Fruit fly (Drosophila melanogaster) whole organism, embryonic: ENCODE data around the gene r2d2.

Experiments
- Aef1 ChIP-seq: fragments of 200-800 bp; sonication (Bioruptor generic); IDR thresholded peaks from 3 replicates; pipeline ENCODE4 v1.3.6; 2022; ENCODE audit warnings: missing biosample characterization, missing genetic modification characterization
- Asciz ChIP-seq: fragments of 200-800 bp; sonication (Bioruptor generic); optimal IDR thresholded peaks from 2 replicates; lab custom pipeline; 2017; ENCODE audit warnings: missing biosample characterization, mild to moderate bottlenecking, missing genetic modification characterization, missing genetic modification reagents
- Atf6 ChIP-seq: fragments of 200-800 bp; sonication (Bioruptor generic); IDR thresholded peaks from 2 replicates; pipeline ENCODE4 v1.3.6; 2022; ENCODE audit warnings: missing biosample characterization, missing genetic modification characterization
- B-H2 ChIP-seq: fragments of 200-800 bp; sonication (Bioruptor generic); optimal IDR thresholded peaks from 2 replicates; lab custom pipeline; 2018; ENCODE audit warnings: missing biosample characterization, mild to moderate bottlenecking, missing genetic modification characterization
- BtbVII ChIP-seq: fragments of 200-800 bp; sonication (Bioruptor generic); optimal IDR thresholded peaks from 3 replicates; lab custom pipeline; 2017; ENCODE audit warnings: missing biosample characterization, mild to moderate bottlenecking, missing genetic modification characterization
- CG10654 ChIP-seq: fragments of 200-800 bp; sonication (Bioruptor generic); optimal IDR thresholded peaks from 2 replicates; lab custom pipeline; 2016; ENCODE audit warnings: missing biosample characterization, missing genetic modification characterization
- CG11247 ChIP-seq: fragments of 200-800 bp; sonication (Bioruptor generic); IDR thresholded peaks from 2 replicates; pipeline ENCODE4 v1.3.6; 2022; ENCODE audit warnings: missing biosample characterization, missing genetic modification characterization
- CG12391 ChIP-seq: fragments of 200-800 bp; sonication (Bioruptor generic); optimal IDR thresholded peaks from 3 replicates; lab custom pipeline; 2018; ENCODE audit warnings: missing biosample characterization, mild to moderate bottlenecking, missing genetic modification characterization, moderate library complexity
- CG13624 ChIP-seq: fragments of 200-800 bp; sonication (Bioruptor generic); optimal IDR thresholded peaks from 2 replicates; lab custom pipeline; 2016; ENCODE audit warnings: missing biosample characterization, missing genetic modification characterization
- CG15011 ChIP-seq: fragments of 200-800 bp; sonication (Bioruptor generic); optimal IDR thresholded peaks from 3 replicates; lab custom pipeline; 2018; ENCODE audit warnings: missing biosample characterization, mild to moderate bottlenecking, missing genetic modification characterization
- CG15479 ChIP-seq: fragments of 200-800 bp; sonication (Bioruptor generic); optimal IDR thresholded peaks from 3 replicates; lab custom pipeline; 2019; ENCODE audit warnings: missing biosample characterization, mild to moderate bottlenecking, missing genetic modification characterization, moderate library complexity
- CG1603 ChIP-seq: fragments of 200-800 bp; sonication (Bioruptor generic); optimal IDR thresholded peaks from 2 replicates; lab custom pipeline; 2019; ENCODE audit warnings: missing biosample characterization, mild to moderate bottlenecking, missing genetic modification characterization, moderate library complexity
- CG16813 ChIP-seq: fragments of 200-800 bp; sonication (Bioruptor generic); IDR thresholded peaks from 3 replicates; pipeline ENCODE4 v1.3.6; 2022; ENCODE audit warnings: missing biosample characterization, missing genetic modification characterization; ENCODE audit not compliant: partially characterized antibody
- CG17186 ChIP-seq: fragments of 200-800 bp; sonication (Bioruptor generic); optimal IDR thresholded peaks from 3 replicates; lab custom pipeline; 2017; ENCODE audit warnings: missing biosample characterization, missing genetic modification reagents, missing genetic modification characterization
- CG30403 ChIP-seq: fragments of 200-800 bp; sonication (Bioruptor generic); optimal IDR thresholded peaks from 3 replicates; lab custom pipeline; 2016; ENCODE audit warnings: missing biosample characterization, missing genetic modification characterization
- CG3838 ChIP-seq: fragments of 200-800 bp; sonication (Bioruptor generic); optimal IDR thresholded peaks from 3 replicates; lab custom pipeline; 2016; ENCODE audit warnings: missing biosample characterization, missing genetic modification characterization
- CG42726 ChIP-seq: fragments of 200-800 bp; sonication (Bioruptor generic); IDR thresholded peaks from 2 replicates; pipeline ENCODE4 v1.3.6; 2022; ENCODE audit warnings: missing biosample characterization, missing genetic modification characterization; ENCODE audit not compliant: partially characterized antibody
- CG5180 ChIP-seq: fragments of 200-800 bp; sonication (Bioruptor generic); optimal IDR thresholded peaks from 3 replicates; lab custom pipeline; 2017; ENCODE audit warnings: missing biosample characterization, missing genetic modification characterization, mild to moderate bottlenecking, moderate library complexity, missing genetic modification reagents
- CG5953 ChIP-seq: fragments of 200-800 bp; sonication (Bioruptor generic); IDR thresholded peaks from 2 replicates; pipeline ENCODE4 v1.3.6; 2022; ENCODE audit warnings: missing biosample characterization, missing genetic modification characterization
- CG6175 ChIP-seq: fragments of 200-800 bp; sonication (Bioruptor generic); IDR thresholded peaks from 3 replicates; pipeline ENCODE4 v1.3.6; 2022; ENCODE audit warnings: missing biosample characterization, missing genetic modification characterization
- CrebB ChIP-seq: fragments of 200-800 bp; sonication (Bioruptor generic); optimal IDR thresholded peaks from 3 replicates; lab custom pipeline; 2018; ENCODE audit warnings: missing biosample characterization, mild to moderate bottlenecking, missing genetic modification characterization
- HLH4C ChIP-seq: fragments of 200-800 bp; sonication (Bioruptor generic); IDR thresholded peaks from 3 replicates; pipeline ENCODE4 v1.3.6; 2022; ENCODE audit warnings: missing biosample characterization, missing genetic modification characterization; ENCODE audit not compliant: partially characterized antibody
- Lhr ChIP-seq: fragments of 200-800 bp; sonication (Bioruptor generic); optimal IDR thresholded peaks from 3 replicates; lab custom pipeline; 2017; ENCODE audit warnings: mild to moderate bottlenecking, missing biosample characterization, missing genetic modification reagents, missing genetic modification characterization
- Lim3 ChIP-seq: fragments of 200-800 bp; sonication (Bioruptor generic); IDR thresholded peaks from 2 replicates; pipeline ENCODE4 v1.3.6; 2022; ENCODE audit warnings: missing biosample characterization, missing genetic modification characterization
- Lpt ChIP-seq: fragments of >200 bp; optimal IDR thresholded peaks from 2 replicates; lab custom pipeline; 2018; ENCODE audit warnings: missing biosample characterization, missing genetic modification characterization
- Med ChIP-seq: fragments of 200-800 bp; sonication (Bioruptor generic); peaks from one replicate; lab custom pipeline; 2016; ENCODE audit warnings: missing biosample characterization, missing genetic modification characterization, mild to moderate bottlenecking, inconsistent platforms, moderate library complexity
- Nf-YB ChIP-seq: fragments of 200-800 bp; sonication (Bioruptor generic); optimal IDR thresholded peaks from 3 replicates; lab custom pipeline; 2019; ENCODE audit warnings: missing biosample characterization, mild to moderate bottlenecking, missing genetic modification characterization, moderate library complexity
- Scr ChIP-seq: fragments of 200-800 bp; sonication (Bioruptor generic); IDR thresholded peaks from 2 replicates; pipeline ENCODE4 v1.3.6; 2022; ENCODE audit warnings: missing biosample characterization, missing genetic modification characterization; ENCODE audit not compliant: partially characterized antibody
- Spps ChIP-seq: fragments of 200-800 bp; sonication (Bioruptor generic); optimal IDR thresholded peaks from 2 replicates; lab custom pipeline; 2018; ENCODE audit warnings: missing biosample characterization, mild to moderate bottlenecking, missing genetic modification characterization
- Tbp ChIP-seq: fragments of >200 bp; optimal IDR thresholded peaks from 2 replicates; lab custom pipeline; 2018; ENCODE audit warnings: missing biosample characterization, missing genetic modification characterization
- Vsx1 ChIP-seq: fragments of 200-800 bp; sonication (Bioruptor generic); optimal IDR thresholded peaks from 2 replicates; lab custom pipeline; 2017; ENCODE audit warnings: missing biosample characterization, mild to moderate bottlenecking, missing genetic modification characterization, missing genetic modification reagents
- YL-1 ChIP-seq: fragments of 200-800 bp; sonication (Bioruptor generic); optimal IDR thresholded peaks from 3 replicates; lab custom pipeline; 2017; ENCODE audit warnings: missing biosample characterization, mild to moderate bottlenecking, missing genetic modification characterization
- caup ChIP-seq: fragments of 200-800 bp; sonication (Bioruptor generic); optimal IDR thresholded peaks from 3 replicates; lab custom pipeline; 2017; ENCODE audit warnings: missing biosample characterization, mild to moderate bottlenecking, missing genetic modification characterization, moderate library complexity; ENCODE audit not compliant: severe bottlenecking
- cg ChIP-seq: fragments of 200-800 bp; sonication (Bioruptor generic); optimal IDR thresholded peaks from 3 replicates; lab custom pipeline; 2019; ENCODE audit warnings: missing biosample characterization, mild to moderate bottlenecking, missing genetic modification characterization, moderate library complexity
- dan ChIP-seq: fragments of 200-800 bp; sonication (Bioruptor generic); IDR thresholded peaks from 2 replicates; pipeline ENCODE4 v1.3.6; 2022; ENCODE audit warnings: missing biosample characterization, missing genetic modification characterization
- dimm ChIP-seq: fragments of 200-800 bp; sonication (Bioruptor generic); IDR thresholded peaks from 2 replicates; pipeline ENCODE4 v1.3.6; 2022; ENCODE audit warnings: missing biosample characterization, missing genetic modification characterization
- dysf ChIP-seq: fragments of 200-800 bp; sonication (Bioruptor generic); IDR thresholded peaks from 3 replicates; pipeline ENCODE4 v1.3.6; 2022; ENCODE audit warnings: missing biosample characterization, missing genetic modification characterization
- emc ChIP-seq: fragments of 200-800 bp; sonication (Bioruptor generic); optimal IDR thresholded peaks from 2 replicates; lab custom pipeline; 2016; ENCODE audit warnings: missing biosample characterization, missing genetic modification characterization
- fru ChIP-seq: fragments of >200 bp; optimal IDR thresholded peaks from 2 replicates; lab custom pipeline; 2017
- grn ChIP-seq: fragments of 200-800 bp; sonication (Bioruptor generic); optimal IDR thresholded peaks from 3 replicates; lab custom pipeline; 2017; ENCODE audit warnings: missing biosample characterization, missing genetic modification characterization
- ham ChIP-seq: fragments of 200-800 bp; sonication (Bioruptor generic); IDR thresholded peaks from 2 replicates; pipeline ENCODE4 v1.3.6; 2022; ENCODE audit warnings: missing biosample characterization, missing genetic modification characterization
- jing ChIP-seq: fragments of 200-800 bp; sonication (Bioruptor generic); optimal IDR thresholded peaks from 2 replicates; lab custom pipeline; 2018; ENCODE audit warnings: missing biosample characterization, mild to moderate bottlenecking, missing genetic modification characterization
- lab ChIP-seq: fragments of 200-800 bp; sonication (Bioruptor generic); optimal IDR thresholded peaks from 3 replicates; lab custom pipeline; 2017; ENCODE audit warnings: missing biosample characterization, missing genetic modification characterization, mild to moderate bottlenecking, moderate library complexity, missing genetic modification reagents
- luna ChIP-seq: fragments of 200-800 bp; sonication (Bioruptor generic); optimal IDR thresholded peaks from 2 replicates; lab custom pipeline; 2016; ENCODE audit warnings: missing biosample characterization, missing genetic modification characterization
- onecut ChIP-seq: fragments of 200-800 bp; sonication (Bioruptor generic); IDR thresholded peaks from 2 replicates; pipeline ENCODE4 v1.3.6; 2022; ENCODE audit warnings: missing biosample characterization, missing genetic modification characterization
- otp ChIP-seq: fragments of 200-800 bp; sonication (Bioruptor generic); IDR thresholded peaks from 3 replicates; pipeline ENCODE4, ENCODE4 v1.3.6; 2022; ENCODE audit warnings: missing biosample characterization, missing genetic modification characterization
- twi ChIP-seq: fragments of 200-800 bp; optimal IDR thresholded peaks from 2 replicates; lab custom pipeline; 2019; ENCODE audit warnings: missing biosample characterization, mild to moderate bottlenecking, missing genetic modification characterization, moderate library complexity
- unc-4 ChIP-seq: fragments of 200-800 bp; sonication (Bioruptor generic); IDR thresholded peaks from 2 replicates; pipeline ENCODE4 v1.3.6; 2022; ENCODE audit warnings: missing biosample characterization, missing genetic modification characterization; ENCODE audit not compliant: partially characterized antibody
- vnd ChIP-seq: fragments of 200-800 bp; sonication (Bioruptor generic); IDR thresholded peaks from 3 replicates; pipeline ENCODE4 v1.3.6; 2022; ENCODE audit warnings: missing biosample characterization, missing genetic modification characterization; ENCODE audit not compliant: partially characterized antibody

Gene r2d2

DNA sequence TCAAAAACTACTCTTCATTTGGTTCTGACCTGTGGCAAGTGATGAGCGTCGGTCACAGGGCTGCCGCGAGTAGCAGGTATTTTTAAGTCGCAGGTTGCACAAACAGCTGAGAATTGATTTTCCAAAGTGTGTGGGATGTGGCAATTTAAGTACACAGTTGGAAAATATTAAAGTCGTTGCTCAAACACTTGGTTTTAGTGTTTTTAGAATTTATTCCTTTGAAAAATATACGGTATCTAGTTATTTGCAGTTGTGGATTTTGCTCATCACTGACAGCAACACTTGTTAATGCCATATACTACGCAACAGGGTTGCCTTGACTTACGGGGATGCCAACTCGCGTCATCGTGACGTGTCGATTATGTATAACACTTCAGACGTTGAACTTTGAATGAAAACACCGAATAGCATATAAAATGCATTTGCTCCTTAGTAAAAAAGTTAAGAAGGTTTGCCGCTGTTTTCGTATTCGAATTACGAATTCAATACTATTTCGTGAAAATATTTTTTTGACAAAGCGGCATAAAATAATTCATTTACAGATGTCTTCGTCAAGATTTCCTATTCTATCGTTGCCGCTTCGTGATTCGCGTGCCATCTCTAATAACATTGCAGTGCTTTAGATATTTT, at the start of gene r2d2, which contains the start of gene Herp (continued):
- TF ChIP-seq B-H2 (GFP tag; lab: Kevin White, UChicago) (peak; percentile 94), caup (peak; percentile 90), dan (GFP tag; lab: Robert Waterston, UW) (peak; percentile 55; the same call in 1 of the 2 replicates), CG1603 (peak; percentile 90), fru (lab: Kevin White, UChicago) (no peak), otp (GFP tag; lab: Robert Waterston, UW) (peak; percentile 67; the same call in 1 of the 3 replicates), YL-1 (GFP tag; lab: Kevin White, UChicago) (peak; percentile 78), Nf-YB (GFP tag; lab: Kevin White, UChicago) (peak; percentile 64), HLH4C (GFP tag; lab: Robert Waterston, UW) (peak; percentile 55; the same call in 1 of the 3 replicates), CG10654 (peak; percentile 83), vnd (peak; percentile 77), Spps (tag; lab: Kevin White, UChicago) (peak; percentile 69), CG16813 (GFP tag; lab: Robert Waterston, UW) (peak; percentile 79), CG15479 (GFP tag; lab: Kevin White, UChicago) (peak; percentile 79), ham (peak; percentile 65), cg (GFP tag; lab: Kevin White, UChicago) (no peak), twi (peak; percentile 89), Vsx1 (GFP tag; lab: Kevin White, UChicago) (peak; percentile 57), Tbp (GFP tag; lab: Kevin White, UChicago) (no peak), luna (GFP tag; lab: Kevin White, UChicago) (peak; percentile 78), CG3838 (GFP tag; lab: Kevin White, UChicago) (peak; percentile 61), grn (peak; percentile 28), Lpt (GFP tag; lab: Kevin White, UChicago) (no peak), CG15011 (GFP tag; lab: Kevin White, UChicago) (peak; percentile 76), CrebB (tag; lab: Kevin White, UChicago) (peak; percentile 81), CG11247 (GFP tag; lab: Robert Waterston, UW) (peak; percentile 86), CG5180 (peak; percentile 66), CG6175 (peak; percentile 84), emc (GFP tag; lab: Kevin White, UChicago) (peak; percentile 79), CG12391 (tag; lab: Kevin White, UChicago) (peak; percentile 90), onecut (peak; percentile 86), Lim3 (peak; percentile 52; the same call in 1 of the 2 replicates), CG30403 (GFP tag; lab: Kevin White, UChicago) (peak; percentile 96), Lhr (GFP tag; lab: Kevin White, UChicago) (peak; percentile 71), CG5953 (peak; percentile 51; the same call in 1 of the 2 replicates), dysf (GFP tag; lab: Robert Waterston, UW) (peak; percentile 94), Atf6 (GFP tag; lab: Robert Waterston, UW) (peak; percentile 92), lab (GFP tag; lab: Kevin White, UChicago) (peak; percentile 93), dimm (peak; percentile 53), CG17186 (GFP tag; lab: Kevin White, UChicago) (peak; percentile 82), CG42726 (GFP tag; lab: Robert Waterston, UW) (no peak; the same call in none of the 2 replicates), unc-4 (GFP tag; lab: Robert Waterston, UW) (peak; percentile 85), jing (GFP tag; lab: Kevin White, UChicago) (peak; percentile 70), Med (peak; percentile 99), CG13624 (peak; percentile 97), BtbVII (peak; percentile 87), Asciz (GFP tag; lab: Kevin White, UChicago) (peak; percentile 62), Scr (GFP tag; lab: Robert Waterston, UW) (peak; percentile 86), Aef1 (peak; percentile 91)
